Worm (Caenorhabditis elegans) whole organism, L1 larva: ENCODE measurements around the gene ced-11.

ENCODE experiments used
- C04F5.9 ChIP-seq: sonication (generic microtip); optimal IDR thresholded peaks from 2 replicates; lab custom pipeline; 2016; ENCODE audit warnings: missing genetic modification characterization, missing compliant biosample characterization
- isw-1 ChIP-seq: fragments of 200-800 bp; sonication (Bioruptor generic); IDR thresholded peaks from 2 replicates; pipeline ENCODE4 v1.3.6; 2022; ENCODE audit warnings: missing genetic modification characterization, missing compliant biosample characterization
- lin-39 ChIP-seq: fragments of 150-350 bp; optimal IDR thresholded peaks from 2 replicates; lab custom pipeline; 2014; ENCODE audit warnings: missing biosample characterization, missing genetic modification reagents, missing genetic modification characterization
- nhr-11 ChIP-seq: fragments of 150-350 bp; optimal IDR thresholded peaks from 2 replicates; lab custom pipeline; 2014; ENCODE audit warnings: missing biosample characterization, missing genetic modification characterization
- nhr-76 ChIP-seq: sonication (generic microtip); optimal IDR thresholded peaks from 2 replicates; lab custom pipeline; 2017; ENCODE audit warnings: missing biosample characterization, missing genetic modification characterization
- nhr-85 ChIP-seq: sonication (generic microtip); peaks from one replicate; lab custom pipeline; 2016; ENCODE audit warnings: missing genetic modification characterization, inconsistent platforms, missing compliant biosample characterization

DNA sequence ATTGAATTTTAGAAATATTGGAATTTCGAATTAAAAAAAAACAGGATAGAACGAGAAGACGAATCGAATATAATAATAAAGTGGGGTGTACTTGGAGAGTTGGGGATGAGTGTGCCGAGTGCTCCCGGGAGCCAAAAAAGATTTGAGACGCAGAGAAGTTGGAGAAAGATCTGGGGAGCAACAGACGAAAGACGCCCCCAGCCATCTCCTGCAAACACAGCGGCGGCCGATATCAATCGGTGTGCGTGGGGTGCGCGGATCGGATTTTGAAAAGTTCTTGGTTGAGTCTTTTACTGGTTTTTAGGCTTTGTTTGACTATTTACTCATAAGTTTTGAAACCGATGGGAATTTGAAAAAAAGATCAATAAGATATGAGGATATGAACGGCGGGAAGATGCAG, 34.5 kb downstream of the ced-11 start, which contains the start of gene nhl-1:
- TF ChIP-seq nhr-76 (tag; lab: Kevin White, UChicago) (no peak), lin-39 (tag; lab: Kevin White, UChicago) (no peak), nhr-11 (tag; lab: Kevin White, UChicago) (no peak), isw-1 (no peak), nhr-85 (no peak), C04F5.9 (no peak)
